Fruit fly (Drosophila melanogaster) whole organism, wandering third instar larva: Measurements from ENCODE around the gene CG31446.

Source experiments
- Abd-B ChIP-seq: fragments of >200 bp; optimal IDR thresholded peaks from 2 replicates; lab custom pipeline; 2017; ENCODE audit warnings: missing biosample characterization, missing genetic modification characterization
- CG32264 ChIP-seq: fragments of 200-800 bp; sonication (Bioruptor generic); optimal IDR thresholded peaks from 2 replicates; lab custom pipeline; 2016; ENCODE audit warnings: missing biosample characterization, missing genetic modification characterization
- CrebA ChIP-seq: fragments of 200-800 bp; sonication (Bioruptor generic); optimal IDR thresholded peaks from 2 replicates; lab custom pipeline; 2016; ENCODE audit warnings: missing biosample characterization, mild to moderate bottlenecking, missing genetic modification characterization, borderline replicate concordance
- Dfd ChIP-seq: fragments of >200 bp; optimal IDR thresholded peaks from 2 replicates; lab custom pipeline; 2017; ENCODE audit warnings: missing biosample characterization, missing genetic modification characterization
- Dif ChIP-seq: fragments of 200-275, 200-300 bp; sonication (Bioruptor generic); optimal IDR thresholded peaks from 2 replicates; lab custom pipeline; 2018; ENCODE audit warnings: missing biosample characterization, missing genetic modification characterization; ENCODE audit not compliant: partially characterized antibody
- GATAd ChIP-seq: sonication (Bioruptor generic); optimal IDR thresholded peaks from 2 replicates; lab custom pipeline; 2016; ENCODE audit warnings: missing biosample characterization, missing genetic modification characterization
- HLH106 ChIP-seq: fragments of 200-800 bp; optimal IDR thresholded peaks from 3 replicates; lab custom pipeline; 2019; ENCODE audit warnings: missing biosample characterization, mild to moderate bottlenecking, missing genetic modification characterization, moderate library complexity
- Hnf4 ChIP-seq: fragments of 200-800 bp; sonication (Bioruptor generic); optimal IDR thresholded peaks from 2 replicates; lab custom pipeline; 2016; ENCODE audit warnings: missing biosample characterization, mild to moderate bottlenecking, missing genetic modification characterization
- Hr83 ChIP-seq: fragments of 200-300 bp; sonication (Bioruptor generic); optimal IDR thresholded peaks from 2 replicates; lab custom pipeline; 2016; ENCODE audit warnings: missing biosample characterization, mild to moderate bottlenecking, missing genetic modification characterization, moderate library complexity; ENCODE audit not compliant: poor library complexity, severe bottlenecking
- Mio ChIP-seq: sonication (Bioruptor generic); optimal IDR thresholded peaks from 2 replicates; lab custom pipeline; 2016; ENCODE audit warnings: missing biosample characterization, missing genetic modification characterization
- Rel ChIP-seq, 2 experiments: fragments of 200-800 bp; sonication (Bioruptor generic) in 1 of 2; optimal IDR thresholded peaks; 2 replicates in 1 of 2; 3 replicates in 1 of 2; lab custom pipeline; 2016 to 2019; ENCODE audit warnings: mild to moderate bottlenecking in 2 of 2, missing biosample characterization in 2 of 2, missing genetic modification characterization in 2 of 2, moderate library complexity in 1 of 2
- Vsx2 ChIP-seq: fragments of 200-300, 225-300 bp; sonication (Bioruptor generic); optimal IDR thresholded peaks from 2 replicates; lab custom pipeline; 2018; ENCODE audit warnings: missing biosample characterization, missing genetic modification characterization; ENCODE audit not compliant: partially characterized antibody
- br ChIP-seq: fragments of 200-800 bp; sonication (Bioruptor generic); optimal IDR thresholded peaks from 2 replicates; lab custom pipeline; 2016; ENCODE audit warnings: missing biosample characterization, missing genetic modification characterization
- dsf ChIP-seq: sonication (Bioruptor generic); optimal IDR thresholded peaks from 2 replicates; lab custom pipeline; 2016; ENCODE audit warnings: missing biosample characterization, missing genetic modification characterization, borderline replicate concordance
- ey ChIP-seq: fragments of 200-800 bp; sonication (Bioruptor generic); optimal IDR thresholded peaks from 2 replicates; lab custom pipeline; 2016; ENCODE audit warnings: missing biosample characterization, missing genetic modification characterization
- foxo ChIP-seq, 2 experiments: fragments of 200-800 bp; sonication (Bioruptor generic); optimal IDR thresholded peaks; 2 replicates in 1 of 2; 3 replicates in 1 of 2; lab custom pipeline; 2016 to 2017; ENCODE audit warnings: missing biosample characterization in 2 of 2, missing genetic modification characterization in 2 of 2
- fru ChIP-seq: fragments of 200-800 bp; sonication (Bioruptor generic); optimal IDR thresholded peaks from 3 replicates; lab custom pipeline; 2016; ENCODE audit warnings: missing biosample characterization, mild to moderate bottlenecking, missing genetic modification characterization
- h ChIP-seq: fragments of 200-800 bp; sonication (Bioruptor generic); optimal IDR thresholded peaks from 3 replicates; lab custom pipeline; 2016; ENCODE audit warnings: missing biosample characterization, mild to moderate bottlenecking, missing genetic modification characterization
- jim ChIP-seq: fragments of 175-275, 200-325 bp; sonication (Bioruptor generic); optimal IDR thresholded peaks from 2 replicates; lab custom pipeline; 2016; ENCODE audit warnings: missing biosample characterization, mild to moderate bottlenecking, missing genetic modification characterization
- lola ChIP-seq: fragments of >200 bp; optimal IDR thresholded peaks from 2 replicates; lab custom pipeline; 2017; ENCODE audit warnings: missing biosample characterization, missing genetic modification characterization
- psq ChIP-seq: fragments of 200-800 bp; sonication (Bioruptor generic); optimal IDR thresholded peaks from 3 replicates; lab custom pipeline; 2017; ENCODE audit warnings: missing biosample characterization, mild to moderate bottlenecking, missing genetic modification characterization, moderate library complexity
- rgr ChIP-seq: fragments of 200-800 bp; sonication (Bioruptor generic); optimal IDR thresholded peaks from 3 replicates; lab custom pipeline; 2016; ENCODE audit warnings: missing biosample characterization, mild to moderate bottlenecking, missing genetic modification characterization
- sage ChIP-seq: fragments of 200-800 bp; sonication (Bioruptor generic); optimal IDR thresholded peaks from 2 replicates; lab custom pipeline; 2016; ENCODE audit warnings: missing biosample characterization, mild to moderate bottlenecking, missing genetic modification characterization
- sv ChIP-seq: fragments of 200-800 bp; sonication (Bioruptor generic); optimal IDR thresholded peaks from 3 replicates; lab custom pipeline; 2016; ENCODE audit warnings: missing biosample characterization, missing genetic modification characterization

CG31446 gene

DNA sequence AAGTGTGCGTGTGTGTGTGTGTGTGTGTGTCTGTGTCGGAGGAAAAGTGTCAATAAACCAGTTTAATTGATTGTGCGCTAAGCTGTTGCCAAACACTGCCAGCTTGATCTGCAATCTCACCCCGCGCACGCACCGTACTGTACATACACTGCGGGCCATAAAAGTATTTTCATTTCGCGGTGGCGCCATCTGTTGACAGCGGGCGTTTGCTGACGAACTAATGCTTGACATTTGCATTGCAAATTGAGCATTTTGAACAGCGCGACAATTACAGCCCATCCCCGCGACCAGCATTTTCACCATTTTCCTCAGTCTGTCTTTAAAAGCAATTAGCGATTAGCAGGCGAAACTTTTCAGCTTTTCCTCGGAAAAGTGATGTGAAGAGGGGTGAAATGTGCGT lies 37.7 kb downstream of the CG31446 start:
- TF ChIP-seq sage: no peak
- peak; percentile 53 for TF ChIP-seq Dfd (GFP tag; lab: Kevin White, UChicago)
- no peak for TF ChIP-seq CrebA
- no peak for TF ChIP-seq rgr (GFP tag; lab: Kevin White, UChicago)
- TF ChIP-seq Abd-B (GFP tag; lab: Kevin White, UChicago): no peak
- TF ChIP-seq br (GFP tag; lab: Kevin White, UChicago): no peak
- no peak for TF ChIP-seq fru (GFP tag; lab: Kevin White, UChicago)

DNA sequence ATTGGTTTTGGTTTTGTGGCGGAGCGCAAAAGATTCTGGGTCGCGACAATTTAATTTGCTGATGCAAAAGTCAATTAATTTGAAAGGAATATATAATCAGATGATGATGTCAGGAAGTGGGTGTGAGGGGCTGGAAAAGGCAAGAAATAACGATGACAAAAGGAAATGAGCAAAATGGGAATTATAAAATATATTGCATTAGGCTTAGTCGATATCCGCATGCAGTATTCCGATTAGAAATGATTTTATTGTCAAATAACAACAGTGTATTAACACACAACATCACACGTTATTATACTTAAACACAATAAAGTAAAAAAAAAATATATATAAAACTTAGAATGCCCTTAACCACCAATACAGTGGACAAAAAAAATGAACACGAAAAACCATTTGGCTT lies 38.6 kb downstream of the CG31446 start, which contains the start of gene CG34274:
TSS of gene CG34274 (plus strand) at position 301 of the 400 bp plus-strand sequence.
- TF ChIP-seq Rel (GFP tag; optimal IDR thresholded peaks at IDR 0.05; lab: Kevin White, UChicago): no peak
- no peak for TF ChIP-seq Rel (tag; optimal IDR thresholded peaks at IDR 0.05; lab: Kevin White, UChicago)
- TF ChIP-seq Vsx2 (GFP tag; lab: Kevin White, UChicago): no peak
- no peak for TF ChIP-seq Dif (GFP tag; lab: Kevin White, UChicago)
- TF ChIP-seq Mio: no peak
- TF ChIP-seq lola (GFP tag; lab: Kevin White, UChicago): no peak
- no peak for TF ChIP-seq Abd-B (GFP tag; lab: Kevin White, UChicago)
- TF ChIP-seq dsf (GFP tag; lab: Kevin White, UChicago): no peak
- TF ChIP-seq foxo (GFP tag; optimal IDR thresholded peaks at IDR 0.05; lab: Kevin White, UChicago): no peak
- no peak for TF ChIP-seq Hnf4
- no peak for TF ChIP-seq fru (GFP tag; lab: Kevin White, UChicago)
- no peak for TF ChIP-seq sv
- TF ChIP-seq psq (GFP tag; lab: Kevin White, UChicago): no peak
- TF ChIP-seq HLH106: no peak
- no peak for TF ChIP-seq rgr (GFP tag; lab: Kevin White, UChicago)
- no peak for TF ChIP-seq ey (GFP tag; lab: Kevin White, UChicago)
- TF ChIP-seq GATAd: no peak
- TF ChIP-seq jim (GFP tag; lab: Kevin White, UChicago): no peak
- TF ChIP-seq CG32264 (GFP tag; lab: Kevin White, UChicago): no peak
- no peak for TF ChIP-seq Hr83
- TF ChIP-seq h (GFP tag; lab: Kevin White, UChicago): no peak
